Fruit fly (Drosophila melanogaster) whole organism, embryonic: ENCODE results near the gene peg.
A peak's percentile ranks its signal among the peaks of the same experiment; 100 is the strongest.

Experiments
- ATbp ChIP-seq: fragments of 200-800 bp; sonication (Bioruptor generic); optimal IDR thresholded peaks from 2 replicates; lab custom pipeline; 2017; ENCODE audit warnings: missing biosample characterization, mild to moderate bottlenecking, missing genetic modification characterization, missing genetic modification reagents
- Aef1 ChIP-seq: fragments of 200-800 bp; sonication (Bioruptor generic); IDR thresholded peaks from 3 replicates; pipeline ENCODE4 v1.3.6; 2022; ENCODE audit warnings: missing biosample characterization, missing genetic modification characterization
- B-H1 ChIP-seq: fragments of 200-800 bp; sonication (Bioruptor generic); IDR thresholded peaks from 3 replicates; pipeline ENCODE4 v1.3.6; 2022; ENCODE audit warnings: missing biosample characterization, missing genetic modification characterization
- BtbVII ChIP-seq: fragments of 200-800 bp; sonication (Bioruptor generic); optimal IDR thresholded peaks from 3 replicates; lab custom pipeline; 2017; ENCODE audit warnings: missing biosample characterization, mild to moderate bottlenecking, missing genetic modification characterization
- CG10147 ChIP-seq: fragments of 200-800 bp; sonication (Bioruptor generic); optimal IDR thresholded peaks from 2 replicates; lab custom pipeline; 2019; ENCODE audit warnings: missing biosample characterization, mild to moderate bottlenecking, missing genetic modification characterization, moderate library complexity
- CG10543 ChIP-seq: fragments of 200-800 bp; sonication (Bioruptor generic); optimal IDR thresholded peaks from 3 replicates; lab custom pipeline; 2017; ENCODE audit warnings: missing biosample characterization, mild to moderate bottlenecking, missing genetic modification characterization, moderate library complexity
- CG1233 ChIP-seq: fragments of 200-800 bp; sonication (Bioruptor generic); optimal IDR thresholded peaks from 4 replicates; lab custom pipeline; 2018; ENCODE audit warnings: missing biosample characterization, mild to moderate bottlenecking, missing genetic modification characterization
- CG17328 ChIP-seq: fragments of 200-800 bp; sonication (Bioruptor generic); IDR thresholded peaks from 2 replicates; pipeline ENCODE4 v1.3.6; 2022; ENCODE audit warnings: missing biosample characterization, missing genetic modification characterization
- CG1792 ChIP-seq: fragments of 200-800 bp; sonication (Bioruptor generic); optimal IDR thresholded peaks from 2 replicates; lab custom pipeline; 2016; ENCODE audit warnings: missing biosample characterization, missing genetic modification characterization
- CG2116 ChIP-seq: fragments of 200-800 bp; sonication (Bioruptor generic); optimal IDR thresholded peaks from 3 replicates; lab custom pipeline; 2018; ENCODE audit warnings: missing biosample characterization, mild to moderate bottlenecking, missing genetic modification characterization
- CG2199 ChIP-seq: fragments of 200-800 bp; sonication (Bioruptor generic); IDR thresholded peaks from 3 replicates; pipeline ENCODE4 v1.3.6; 2022; ENCODE audit warnings: missing biosample characterization, missing genetic modification characterization
- CG31388 ChIP-seq: fragments of 200-800 bp; sonication (Bioruptor generic); optimal IDR thresholded peaks from 2 replicates; lab custom pipeline; 2016; ENCODE audit warnings: missing biosample characterization, missing genetic modification characterization
- CG4360 ChIP-seq: fragments of 200-800 bp; sonication (Bioruptor generic); IDR thresholded peaks from 2 replicates; pipeline ENCODE4 v1.3.6; 2022; ENCODE audit warnings: missing biosample characterization, missing genetic modification characterization
- CG6654 ChIP-seq: fragments of 200-800 bp; sonication (Bioruptor generic); optimal IDR thresholded peaks from 2 replicates; lab custom pipeline; 2017; ENCODE audit warnings: missing biosample characterization, mild to moderate bottlenecking, missing genetic modification characterization
- CG7745 ChIP-seq: fragments of 200-800 bp; sonication (Bioruptor generic); optimal IDR thresholded peaks from 2 replicates; lab custom pipeline; 2018; ENCODE audit warnings: missing biosample characterization, mild to moderate bottlenecking, missing genetic modification characterization, moderate library complexity
- CG9215 ChIP-seq: fragments of 200-800 bp; sonication (Bioruptor generic); IDR thresholded peaks from 2 replicates; pipeline ENCODE4 v1.3.6; 2022; ENCODE audit warnings: missing biosample characterization, missing genetic modification characterization
- D19A ChIP-seq: fragments of 200-800 bp; optimal IDR thresholded peaks from 3 replicates; lab custom pipeline; 2019; ENCODE audit warnings: missing biosample characterization, mild to moderate bottlenecking, missing genetic modification characterization, moderate library complexity
- Dp ChIP-seq: fragments of 200-800 bp; sonication (Bioruptor generic); optimal IDR thresholded peaks from 2 replicates; lab custom pipeline; 2018; ENCODE audit warnings: missing biosample characterization, mild to moderate bottlenecking, missing genetic modification characterization, moderate library complexity
- Elba2 ChIP-seq: fragments of 200-800 bp; sonication (Bioruptor generic); optimal IDR thresholded peaks from 3 replicates; lab custom pipeline; 2016; ENCODE audit warnings: missing biosample characterization, missing genetic modification characterization
- Gug ChIP-seq: fragments of 200-800 bp; sonication (Bioruptor generic); IDR thresholded peaks from 4 replicates; pipeline ENCODE4 v1.3.6; 2022; ENCODE audit warnings: missing biosample characterization, missing genetic modification characterization
- Hey ChIP-seq: fragments of 200-800 bp; sonication (Bioruptor generic); optimal IDR thresholded peaks from 3 replicates; lab custom pipeline; 2018; ENCODE audit warnings: missing biosample characterization, mild to moderate bottlenecking, missing genetic modification characterization
- Max ChIP-seq: fragments of 200-800 bp; sonication (Bioruptor generic); optimal IDR thresholded peaks from 2 replicates; lab custom pipeline; 2016; ENCODE audit warnings: missing biosample characterization, mild to moderate bottlenecking, missing genetic modification characterization
- PHDP ChIP-seq: fragments of 200-800 bp; sonication (Bioruptor generic); optimal IDR thresholded peaks from 3 replicates; lab custom pipeline; 2018; ENCODE audit warnings: missing biosample characterization, mild to moderate bottlenecking, missing genetic modification characterization, moderate library complexity
- Pdp1 ChIP-seq, 2 experiments: fragments of 200-800 bp; sonication (Bioruptor generic); optimal IDR thresholded peaks; 3 replicates each; lab custom pipeline; 2016; ENCODE audit warnings: missing biosample characterization in 2 of 2, missing genetic modification characterization in 2 of 2, mild to moderate bottlenecking in 1 of 2, moderate library complexity in 1 of 2
- Side ChIP-seq: fragments of 200-800 bp; sonication (Bioruptor generic); optimal IDR thresholded peaks from 2 replicates; lab custom pipeline; 2016; ENCODE audit warnings: missing biosample characterization, missing genetic modification characterization
- Sry-β ChIP-seq: fragments of 200-800 bp; sonication (Bioruptor generic); optimal IDR thresholded peaks from 2 replicates; lab custom pipeline; 2018; ENCODE audit warnings: missing biosample characterization, mild to moderate bottlenecking, missing genetic modification characterization, moderate library complexity
- Trl ChIP-seq, 3 experiments: fragments of >200 bp in 2 of 3; fragments of 200-800 bp in 1 of 3; sonication (Bioruptor generic) in 1 of 3; optimal IDR thresholded peaks; 2 replicates in 1 of 3; 3 replicates in 2 of 3; lab custom pipeline; 2016 to 2017; ENCODE audit warnings: missing biosample characterization in 1 of 3, missing genetic modification characterization in 1 of 3
- bigmax ChIP-seq: fragments of 200-800 bp; sonication (Bioruptor generic); optimal IDR thresholded peaks from 2 replicates; lab custom pipeline; 2018; ENCODE audit warnings: missing biosample characterization, mild to moderate bottlenecking, missing genetic modification characterization
- br ChIP-seq: fragments of >200 bp; optimal IDR thresholded peaks from 2 replicates; lab custom pipeline; 2017
- bsh ChIP-seq, 2 experiments: fragments of 200-800 bp; sonication (Bioruptor generic); optimal IDR thresholded peaks; 2 replicates each; lab custom pipeline; 2017 to 2018; ENCODE audit warnings: mild to moderate bottlenecking in 2 of 2, missing biosample characterization in 2 of 2, missing genetic modification characterization in 2 of 2, moderate library complexity in 1 of 2
- ci ChIP-seq: fragments of 200-800 bp; sonication (Bioruptor generic); IDR thresholded peaks from 3 replicates; pipeline ENCODE4 v1.3.6; 2022; ENCODE audit warnings: missing biosample characterization, missing genetic modification characterization
- dm ChIP-seq: fragments of 200-800 bp; sonication (Bioruptor generic); optimal IDR thresholded peaks from 3 replicates; lab custom pipeline; 2016; ENCODE audit warnings: missing biosample characterization, missing genetic modification characterization
- eve ChIP-seq, 2 experiments: fragments of >200 bp; optimal IDR thresholded peaks; 2 replicates each; lab custom pipeline; 2017; ENCODE audit warnings: missing biosample characterization in 2 of 2, missing genetic modification characterization in 2 of 2
- ewg ChIP-seq: fragments of 200-800 bp; sonication (Bioruptor generic); optimal IDR thresholded peaks from 3 replicates; lab custom pipeline; 2017; ENCODE audit warnings: mild to moderate bottlenecking, missing biosample characterization, missing genetic modification reagents, missing genetic modification characterization
- exex ChIP-seq: fragments of 200-800 bp; sonication (Bioruptor generic); optimal IDR thresholded peaks from 4 replicates; lab custom pipeline; 2018; ENCODE audit warnings: missing biosample characterization, mild to moderate bottlenecking, missing genetic modification characterization, moderate library complexity
- gem ChIP-seq: fragments of 200-800 bp; sonication (Bioruptor generic); optimal IDR thresholded peaks from 2 replicates; lab custom pipeline; 2019; ENCODE audit warnings: missing biosample characterization, mild to moderate bottlenecking, missing genetic modification characterization, moderate library complexity
- lbe ChIP-seq: fragments of 200-800 bp; sonication (Bioruptor generic); optimal IDR thresholded peaks from 2 replicates; lab custom pipeline; 2016; ENCODE audit warnings: missing biosample characterization, mild to moderate bottlenecking, missing genetic modification characterization
- nerfin-2 ChIP-seq: fragments of 200-800 bp; sonication (Bioruptor generic); IDR thresholded peaks from 2 replicates; pipeline ENCODE4 v1.3.6; 2022; ENCODE audit warnings: missing biosample characterization, missing genetic modification characterization; ENCODE audit not compliant: partially characterized antibody
- nom ChIP-seq: fragments of 200-800 bp; sonication (Bioruptor generic); optimal IDR thresholded peaks from 2 replicates; lab custom pipeline; 2017; ENCODE audit warnings: missing biosample characterization, missing genetic modification characterization, mild to moderate bottlenecking, moderate library complexity, missing genetic modification reagents
- rib ChIP-seq: fragments of 200-800 bp; sonication (Bioruptor generic); IDR thresholded peaks from 2 replicates; pipeline ENCODE4 v1.3.6; 2022; ENCODE audit warnings: missing biosample characterization, missing genetic modification characterization
- sens ChIP-seq: fragments of 200-800 bp; sonication (Bioruptor generic); peaks from one replicate; lab custom pipeline; 2016; ENCODE audit warnings: missing biosample characterization, missing genetic modification characterization
- sens-2 ChIP-seq: fragments of 200-800 bp; sonication (Bioruptor generic); IDR thresholded peaks from 2 replicates; pipeline ENCODE4 v1.3.6; 2022; ENCODE audit warnings: missing biosample characterization, missing genetic modification characterization
- sug ChIP-seq: fragments of 200-800 bp; optimal IDR thresholded peaks from 2 replicates; lab custom pipeline; 2019; ENCODE audit warnings: missing biosample characterization, mild to moderate bottlenecking, missing genetic modification characterization, moderate library complexity
- twi ChIP-seq: fragments of 200-800 bp; optimal IDR thresholded peaks from 2 replicates; lab custom pipeline; 2019; ENCODE audit warnings: missing biosample characterization, mild to moderate bottlenecking, missing genetic modification characterization, moderate library complexity
- zen2 ChIP-seq: fragments of 200-800 bp; sonication (Bioruptor generic); IDR thresholded peaks from 3 replicates; pipeline ENCODE4 v1.3.6; 2022; ENCODE audit warnings: missing biosample characterization, missing genetic modification characterization; ENCODE audit not compliant: partially characterized antibody

Gene peg

DNA sequence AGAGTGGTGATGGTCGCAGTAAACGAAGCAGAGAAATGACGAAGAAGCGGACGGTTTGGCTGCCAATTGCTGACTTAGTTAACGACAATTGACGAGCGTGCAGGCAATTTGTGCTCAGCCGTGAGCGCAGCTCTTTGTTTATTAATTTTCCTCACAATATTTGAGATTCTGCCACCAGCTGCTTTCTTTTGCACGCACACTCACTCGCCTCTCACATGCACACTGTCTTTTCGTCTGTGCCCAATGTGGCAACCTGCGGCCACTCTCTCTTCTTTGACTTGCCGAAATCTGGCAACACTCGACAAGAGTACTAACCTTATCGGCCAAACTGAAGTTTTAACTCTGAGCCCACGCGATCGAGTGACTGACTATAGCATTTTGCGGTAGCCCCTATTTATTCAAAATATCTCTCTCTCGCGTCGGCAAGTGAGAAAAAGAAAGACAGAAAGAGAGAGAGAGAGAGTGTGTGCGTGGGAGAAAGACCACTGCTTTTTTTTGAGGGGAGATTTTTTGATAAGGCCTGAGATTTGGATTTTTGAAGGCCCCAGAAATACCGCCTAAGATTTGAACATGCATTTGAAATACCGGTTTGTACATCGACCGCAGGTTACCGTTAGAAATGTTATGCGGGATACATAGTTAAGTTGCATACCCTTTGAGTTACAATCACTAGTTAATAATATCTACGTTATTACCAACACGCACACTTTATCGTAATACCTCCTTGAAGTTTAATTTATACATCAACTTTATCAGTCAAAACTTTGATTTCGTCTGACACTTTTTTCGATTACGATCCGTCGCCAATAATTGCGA is 36.7 kb upstream of the peg start, which contains the start of gene Mvl (continued):
- TF ChIP-seq CG9215 (GFP tag; lab: Robert Waterston, UW) (no peak), ATbp (GFP tag; lab: Kevin White, UChicago) (peak; percentile 55), CG10543 (peak; percentile 58), rib (GFP tag; lab: Robert Waterston, UW) (no peak; the same call in 1 of the 2 replicates), nerfin-2 (GFP tag; lab: Robert Waterston, UW) (peak; percentile 43; the same call in 1 of the 2 replicates), twi (no peak), ewg (GFP tag; lab: Kevin White, UChicago) (peak; percentile 82), bigmax (peak; percentile 82), zen2 (GFP tag; lab: Robert Waterston, UW) (peak; percentile 71; the same call in 2 of the 3 replicates), nom (peak; percentile 28), Gug (no peak), gem (tag; lab: Kevin White, UChicago) (no peak), CG10147 (no peak), CG31388 (GFP tag; lab: Kevin White, UChicago) (no peak), B-H1 (GFP tag; lab: Robert Waterston, UW) (no peak), Side (GFP tag; lab: Kevin White, UChicago) (peak; percentile 25)

DNA sequence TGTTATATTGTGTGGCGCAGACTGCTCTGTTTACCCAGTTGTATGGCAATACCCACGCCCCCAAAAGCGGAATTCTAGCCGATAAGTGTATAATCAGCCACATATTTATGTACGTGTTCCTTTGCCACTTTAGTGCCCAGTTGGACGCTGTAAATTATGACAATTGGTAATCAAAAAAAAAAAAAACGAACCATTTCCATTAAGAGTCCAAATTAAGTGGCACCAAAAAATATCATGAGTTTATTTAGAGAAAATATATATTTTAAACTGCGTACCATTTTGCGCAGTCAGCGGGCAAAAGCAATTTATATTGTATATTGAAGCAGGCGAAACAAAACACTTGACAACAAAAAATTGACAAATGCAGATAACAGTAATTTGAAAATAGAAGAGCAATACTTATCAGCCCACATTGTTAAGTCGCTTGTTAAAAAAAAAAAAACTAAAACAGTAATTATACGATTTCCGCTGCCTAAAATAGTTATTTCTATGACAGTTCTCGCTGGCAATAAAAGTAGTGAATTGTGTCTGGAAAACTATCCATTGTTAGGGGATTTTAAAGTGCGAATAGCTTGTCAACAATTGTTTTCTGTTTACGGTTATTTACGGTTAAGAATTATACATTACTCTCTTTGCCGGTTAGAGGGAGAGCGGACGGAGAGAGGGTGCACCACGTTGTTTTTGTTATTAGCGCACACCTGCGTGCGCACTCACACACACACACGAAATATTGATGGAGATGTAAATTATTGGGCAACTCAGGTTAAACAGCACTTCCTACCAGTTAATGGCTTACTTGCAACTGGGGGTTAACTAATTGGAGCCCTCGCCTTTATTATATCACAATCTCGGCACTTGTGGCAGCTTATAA is 35.8 kb upstream of the peg start:
- peak; percentile 73 for TF ChIP-seq exex (tag; lab: Kevin White, UChicago)
- no peak for TF ChIP-seq br (lab: Kevin White, UChicago)
- TF ChIP-seq sens: peak; percentile 61
- TF ChIP-seq CG2116 (GFP tag; lab: Kevin White, UChicago): peak; percentile 4
- no peak for TF ChIP-seq Dp
- no peak for TF ChIP-seq Sry-β (GFP tag; lab: Kevin White, UChicago)
- TF ChIP-seq CG1792 (GFP tag; lab: Kevin White, UChicago): no peak
- no peak for TF ChIP-seq rib (GFP tag; lab: Robert Waterston, UW)
- TF ChIP-seq CG2199 (GFP tag; lab: Robert Waterston, UW): peak; percentile 88; the same call in 2 of the 3 replicates
- TF ChIP-seq CG1233 (GFP tag; lab: Kevin White, UChicago): peak; percentile 1
- peak; percentile 72 to 80 for TF ChIP-seq Trl (optimal IDR thresholded peaks at IDR 0.05; lab: Kevin White, UChicago)
- TF ChIP-seq Trl (GFP tag; optimal IDR thresholded peaks at IDR 0.05; lab: Kevin White, UChicago): no peak
- no peak for TF ChIP-seq bsh (GFP tag; optimal IDR thresholded peaks at IDR 0.05; lab: Kevin White, UChicago)
- no peak for TF ChIP-seq Aef1 (GFP tag; lab: Robert Waterston, UW)
- peak; percentile 62 for TF ChIP-seq Elba2 (GFP tag; lab: Kevin White, UChicago)
- TF ChIP-seq ci: no peak
- peak; percentile 23 for TF ChIP-seq BtbVII
- peak; percentile 41 for TF ChIP-seq lbe
- TF ChIP-seq CG4360: peak; percentile 74
- TF ChIP-seq Pdp1 (GFP tag; optimal IDR thresholded peaks at IDR 0.05; lab: Kevin White, UChicago): peak in 1 of 2 experiments; percentile 56
- TF ChIP-seq sug (tag; lab: Kevin White, UChicago): peak; percentile 6
- TF ChIP-seq Max (GFP tag; lab: Kevin White, UChicago): peak; percentile 31
- no peak for TF ChIP-seq dm (GFP tag; lab: Kevin White, UChicago)
- TF ChIP-seq CG17328 (GFP tag; lab: Robert Waterston, UW): no peak
- TF ChIP-seq CG7745 (tag; lab: Kevin White, UChicago): no peak
- TF ChIP-seq Hey (tag; lab: Kevin White, UChicago): peak; percentile 24
- TF ChIP-seq CG6654: no peak
- peak; percentile 42 for TF ChIP-seq D19A (tag; lab: Kevin White, UChicago)
- TF ChIP-seq sens-2: no peak
- no peak for TF ChIP-seq bigmax
- TF ChIP-seq eve (GFP tag; optimal IDR thresholded peaks at IDR 0.05; lab: Kevin White, UChicago): peak in 1 of 2 experiments; percentile 69
- no peak for TF ChIP-seq PHDP (tag; lab: Kevin White, UChicago)
